Fruit fly (Drosophila melanogaster) Kc167 (cell line): ENCODE results near the gene sit.

Experiments
- Myc ChIP-seq: fragments of >200 bp; optimal IDR thresholded peaks from 2 replicates; lab custom pipeline; 2017; ENCODE audit warnings: missing external identifiers
- Sin3A ChIP-seq: fragments of >200 bp; optimal IDR thresholded peaks from 2 replicates; lab custom pipeline; 2018; ENCODE audit warnings: missing external identifiers
- h ChIP-seq: fragments of >200 bp; optimal IDR thresholded peaks from 3 replicates; lab custom pipeline; 2018; ENCODE audit warnings: missing external identifiers
- insv ChIP-seq: fragments of >200 bp; optimal IDR thresholded peaks from 3 replicates; lab custom pipeline; 2018; ENCODE audit warnings: missing external identifiers
- psq ChIP-seq: fragments of >200 bp; optimal IDR thresholded peaks from 2 replicates; lab custom pipeline; 2017; ENCODE audit warnings: missing external identifiers
- ttk ChIP-seq: sonication (Bioruptor generic); optimal IDR thresholded peaks from 2 replicates; lab custom pipeline; 2017; ENCODE audit warnings: missing external identifiers

sit gene

dm6 chr3R:22587419-22587963, 25.1 kb upstream of the sit start, which contains the start of gene Efa6:
Efa6 (plus strand) TSS chr3R:22587755.
- TF ChIP-seq insv (lab: Kevin White, UChicago) (no peak), h (lab: Kevin White, UChicago) (no peak), ttk (lab: Kevin White, UChicago) (no peak), Sin3A (lab: Kevin White, UChicago) (no peak), Myc (lab: Kevin White, UChicago) (no peak), psq (lab: Kevin White, UChicago) (no peak)

dm6 chr3R:22586525-22586924, 24.2 kb upstream of the sit start, which contains the start of gene btn:
btn (minus strand) TSS chr3R:22586625.
- TF ChIP-seq Myc (lab: Kevin White, UChicago) (no peak), psq (lab: Kevin White, UChicago) (no peak), insv (lab: Kevin White, UChicago) (no peak), h (lab: Kevin White, UChicago) (no peak), Sin3A (lab: Kevin White, UChicago) (no peak), ttk (lab: Kevin White, UChicago) (no peak)

- no peak for TF ChIP-seq Sin3A (lab: Kevin White, UChicago)
- no peak for TF ChIP-seq insv (lab: Kevin White, UChicago)
- TF ChIP-seq ttk (lab: Kevin White, UChicago): no peak
- TF ChIP-seq h (lab: Kevin White, UChicago): no peak
- TF ChIP-seq psq (lab: Kevin White, UChicago): no peak
- TF ChIP-seq Myc (lab: Kevin White, UChicago): no peak
These were observed 22.2 kb upstream of the sit start, which contains the start of the genes CG33107 and CG6937 for dm6 chr3R:22584582-22584981. CG33107 (minus strand) TSS chr3R:22584718. CG6937 (plus strand) TSS chr3R:22584773.

dm6 chr3R:22582981-22583380, 20.6 kb upstream of the sit start, which contains the start of gene Dph5:
Dph5 (minus strand) TSS chr3R:22583225.
- TF ChIP-seq h (lab: Kevin White, UChicago): no peak
- TF ChIP-seq Myc (lab: Kevin White, UChicago): no peak
- TF ChIP-seq ttk (lab: Kevin White, UChicago): no peak
- TF ChIP-seq psq (lab: Kevin White, UChicago): no peak
- TF ChIP-seq Sin3A (lab: Kevin White, UChicago): no peak
- no peak for TF ChIP-seq insv (lab: Kevin White, UChicago)

dm6 chr3R:22580546-22580945, 18.2 kb upstream of the sit start, which contains the start of gene CSN6:
CSN6 (plus strand) TSS chr3R:22580773.
- TF ChIP-seq insv (lab: Kevin White, UChicago) (no peak), h (lab: Kevin White, UChicago) (no peak), psq (lab: Kevin White, UChicago) (no peak), Myc (lab: Kevin White, UChicago) (no peak), ttk (lab: Kevin White, UChicago) (no peak), Sin3A (lab: Kevin White, UChicago) (no peak)

dm6 chr3R:22576979-22577378, 14.6 kb upstream of the sit start:
- TF ChIP-seq Myc (lab: Kevin White, UChicago): no peak
- no peak for TF ChIP-seq psq (lab: Kevin White, UChicago)
- TF ChIP-seq Sin3A (lab: Kevin White, UChicago): no peak
- TF ChIP-seq insv (lab: Kevin White, UChicago): no peak
- no peak for TF ChIP-seq h (lab: Kevin White, UChicago)
- TF ChIP-seq ttk (lab: Kevin White, UChicago): no peak

dm6 chr3R:22576096-22576697, 13.8 kb upstream of the sit start:
- TF ChIP-seq insv (lab: Kevin White, UChicago): no peak
- no peak for TF ChIP-seq psq (lab: Kevin White, UChicago)
- TF ChIP-seq Sin3A (lab: Kevin White, UChicago): no peak
- no peak for TF ChIP-seq ttk (lab: Kevin White, UChicago)
- TF ChIP-seq Myc (lab: Kevin White, UChicago): no peak

- no peak for TF ChIP-seq h (lab: Kevin White, UChicago)
- no peak for TF ChIP-seq insv (lab: Kevin White, UChicago)
- no peak for TF ChIP-seq Sin3A (lab: Kevin White, UChicago)
- TF ChIP-seq psq (lab: Kevin White, UChicago): no peak
- no peak for TF ChIP-seq Myc (lab: Kevin White, UChicago)
- no peak for TF ChIP-seq ttk (lab: Kevin White, UChicago)
These were observed 11.2 kb upstream of the sit start for dm6 chr3R:22573590-22573989.

- TF ChIP-seq insv (lab: Kevin White, UChicago): no peak
- TF ChIP-seq psq (lab: Kevin White, UChicago): no peak
- no peak for TF ChIP-seq ttk (lab: Kevin White, UChicago)
- no peak for TF ChIP-seq h (lab: Kevin White, UChicago)
- TF ChIP-seq Myc (lab: Kevin White, UChicago): no peak
- no peak for TF ChIP-seq Sin3A (lab: Kevin White, UChicago)
These were observed 7.5 kb upstream of the sit start, which contains the start of gene CG33110 for dm6 chr3R:22569888-22570287. CG33110 (plus strand) TSS chr3R:22570188.

- TF ChIP-seq insv (lab: Kevin White, UChicago) (no peak), Myc (lab: Kevin White, UChicago) (no peak), Sin3A (lab: Kevin White, UChicago) (no peak), psq (lab: Kevin White, UChicago) (no peak), ttk (lab: Kevin White, UChicago) (no peak), h (lab: Kevin White, UChicago) (no peak)
These were observed 6.1 kb upstream of the sit start for dm6 chr3R:22568508-22568907.

dm6 chr3R:22565732-22566131, 3.4 kb upstream of the sit start:
- TF ChIP-seq Myc (lab: Kevin White, UChicago): no peak
- no peak for TF ChIP-seq insv (lab: Kevin White, UChicago)
- no peak for TF ChIP-seq psq (lab: Kevin White, UChicago)
- TF ChIP-seq Sin3A (lab: Kevin White, UChicago): no peak
- TF ChIP-seq h (lab: Kevin White, UChicago): no peak
